Worm (Caenorhabditis elegans) whole organism, L3 larva: ENCODE results near the gene F18E3.10.

Source experiments
- R02D3.7 ChIP-seq: fragments of 150-350 bp; optimal IDR thresholded peaks from 2 replicates; lab custom pipeline; 2014; ENCODE audit warnings: missing biosample characterization, missing genetic modification characterization
- ZK546.5 ChIP-seq: sonication (generic microtip); optimal IDR thresholded peaks from 2 replicates; lab custom pipeline; 2017; ENCODE audit warnings: missing biosample characterization, missing genetic modification characterization
- aly-2 ChIP-seq: fragments of 150-350 bp; optimal IDR thresholded peaks from 2 replicates; lab custom pipeline; 2014; ENCODE audit warnings: missing biosample characterization, missing genetic modification characterization
- ama-1 ChIP-seq: fragments of 150-350 bp; optimal IDR thresholded peaks from 2 replicates; lab custom pipeline; 2018
- ceh-16 ChIP-seq: sonication (generic microtip); optimal IDR thresholded peaks from 2 replicates; lab custom pipeline; 2017; ENCODE audit warnings: missing biosample characterization, missing genetic modification characterization
- ceh-28 ChIP-seq: fragments of 150-350 bp; optimal IDR thresholded peaks from 2 replicates; lab custom pipeline; 2014; ENCODE audit warnings: missing biosample characterization, missing genetic modification reagents, missing genetic modification characterization
- ceh-82 ChIP-seq: fragments of 150-350 bp; optimal IDR thresholded peaks from 2 replicates; lab custom pipeline; 2014; ENCODE audit warnings: missing biosample characterization, missing genetic modification characterization
- ceh-9 ChIP-seq: sonication (generic microtip); optimal IDR thresholded peaks from 2 replicates; lab custom pipeline; 2018; ENCODE audit warnings: missing biosample characterization, missing genetic modification characterization
- daf-12 ChIP-seq: fragments of 150-350 bp; optimal IDR thresholded peaks from 2 replicates; lab custom pipeline; 2014; ENCODE audit warnings: missing biosample characterization, missing genetic modification reagents, missing genetic modification characterization
- egl-27 ChIP-seq: sonication (generic microtip); optimal IDR thresholded peaks from 4 replicates; lab custom pipeline; 2017; ENCODE audit warnings: missing biosample characterization, missing genetic modification reagents, missing genetic modification characterization
- egl-5 ChIP-seq: fragments of 150-350 bp; optimal IDR thresholded peaks from 2 replicates; lab custom pipeline; 2017; ENCODE audit warnings: missing biosample characterization, missing genetic modification reagents, missing genetic modification characterization, inconsistent platforms
- elt-1 ChIP-seq: fragments of 150-350 bp; optimal IDR thresholded peaks from 2 replicates; lab custom pipeline; 2014; ENCODE audit warnings: missing biosample characterization, missing genetic modification characterization
- elt-2 ChIP-seq: sonication (generic microtip); optimal IDR thresholded peaks from 2 replicates; lab custom pipeline; 2016; ENCODE audit warnings: missing genetic modification reagents, mild to moderate bottlenecking, missing genetic modification characterization, missing compliant biosample characterization
- elt-3 ChIP-seq, 3 experiments: fragments of 150-350 bp in 1 of 3; sonication (generic microtip) in 2 of 3; optimal IDR thresholded peaks; 2 replicates in 2 of 3; 4 replicates in 1 of 3; lab custom pipeline; 2014 to 2017; ENCODE audit warnings: missing biosample characterization in 3 of 3, missing genetic modification characterization in 3 of 3
- eor-1 ChIP-seq, 2 experiments: fragments of 150-350 bp; optimal IDR thresholded peaks; 2 replicates each; lab custom pipeline; 2014 to 2018; ENCODE audit warnings: missing biosample characterization in 2 of 2, missing genetic modification characterization in 2 of 2
- fkh-10 ChIP-seq: sonication (generic microtip); optimal IDR thresholded peaks from 2 replicates; lab custom pipeline; 2017; ENCODE audit warnings: missing biosample characterization, missing genetic modification reagents, missing genetic modification characterization
- fkh-2 ChIP-seq: fragments of 150-350 bp; optimal IDR thresholded peaks from 2 replicates; lab custom pipeline; 2014; ENCODE audit warnings: missing biosample characterization, missing genetic modification reagents, missing genetic modification characterization
- fos-1 ChIP-seq: fragments of 150-350 bp; optimal IDR thresholded peaks from 2 replicates; lab custom pipeline; 2014; ENCODE audit warnings: missing biosample characterization, missing genetic modification characterization
- hmg-11 ChIP-seq: sonication (generic microtip); optimal IDR thresholded peaks from 2 replicates; lab custom pipeline; 2016; ENCODE audit warnings: missing genetic modification characterization, missing compliant biosample characterization
- jun-1 ChIP-seq: fragments of 150-350 bp; optimal IDR thresholded peaks from 2 replicates; lab custom pipeline; 2014; ENCODE audit warnings: missing biosample characterization, missing genetic modification reagents, missing genetic modification characterization
- lin-15B ChIP-seq: fragments of 150-350 bp; optimal IDR thresholded peaks from 2 replicates; lab custom pipeline; 2014; ENCODE audit warnings: missing biosample characterization, missing genetic modification characterization
- lin-39 ChIP-seq: fragments of 150-350 bp; optimal IDR thresholded peaks from 2 replicates; lab custom pipeline; 2018; ENCODE audit warnings: missing biosample characterization, missing genetic modification reagents, missing genetic modification characterization
- lsy-12 ChIP-seq: sonication (generic microtip); optimal IDR thresholded peaks from 2 replicates; lab custom pipeline; 2016; ENCODE audit warnings: mild to moderate bottlenecking, missing genetic modification characterization, missing compliant biosample characterization
- mdl-1 ChIP-seq: fragments of 150-350 bp; optimal IDR thresholded peaks from 2 replicates; lab custom pipeline; 2014; ENCODE audit warnings: missing biosample characterization, missing genetic modification characterization
- mml-1 ChIP-seq: fragments of 150-350 bp; sonication (generic microtip); optimal IDR thresholded peaks from 3 replicates; lab custom pipeline; 2014; ENCODE audit warnings: missing biosample characterization, missing genetic modification characterization
- nfya-1 ChIP-seq: sonication (generic microtip); optimal IDR thresholded peaks from 2 replicates; lab custom pipeline; 2017; ENCODE audit warnings: missing genetic modification characterization, mild to moderate bottlenecking, missing compliant biosample characterization, antibody characterized with exemption, moderate library complexity; ENCODE audit not compliant: insufficient read depth
- nhr-11 ChIP-seq: fragments of 150-350 bp; optimal IDR thresholded peaks from 2 replicates; lab custom pipeline; 2014; ENCODE audit warnings: missing biosample characterization, missing genetic modification characterization
- nhr-12 ChIP-seq: fragments of 150-350 bp; optimal IDR thresholded peaks from 2 replicates; lab custom pipeline; 2014; ENCODE audit warnings: missing biosample characterization, missing genetic modification characterization
- nhr-23 ChIP-seq: fragments of 150-350 bp; optimal IDR thresholded peaks from 2 replicates; lab custom pipeline; 2014; ENCODE audit warnings: missing biosample characterization, missing genetic modification reagents, missing genetic modification characterization
- nhr-237 ChIP-seq: fragments of 150-350 bp; optimal IDR thresholded peaks from 2 replicates; lab custom pipeline; 2014; ENCODE audit warnings: missing biosample characterization, missing genetic modification characterization
- nhr-25 ChIP-seq: sonication (generic microtip); optimal IDR thresholded peaks from 2 replicates; lab custom pipeline; 2017; ENCODE audit warnings: missing biosample characterization, missing genetic modification characterization
- nhr-28 ChIP-seq: fragments of 150-350 bp; optimal IDR thresholded peaks from 2 replicates; lab custom pipeline; 2014; ENCODE audit warnings: missing biosample characterization, missing genetic modification characterization
- nhr-43 ChIP-seq: sonication (generic microtip); optimal IDR thresholded peaks from 2 replicates; lab custom pipeline; 2016; ENCODE audit warnings: mild to moderate bottlenecking, missing genetic modification characterization, missing compliant biosample characterization; ENCODE audit not compliant: poor library complexity, severe bottlenecking
- nhr-67 ChIP-seq: fragments of 150-350 bp; optimal IDR thresholded peaks from 2 replicates; lab custom pipeline; 2014; ENCODE audit warnings: missing biosample characterization, missing genetic modification characterization
- nhr-76 ChIP-seq: fragments of 150-350 bp; sonication (generic microtip); optimal IDR thresholded peaks from 5 replicates; lab custom pipeline; 2014; ENCODE audit warnings: missing biosample characterization, missing genetic modification characterization
- nhr-77 ChIP-seq: fragments of 150-350 bp; optimal IDR thresholded peaks from 2 replicates; lab custom pipeline; 2014; ENCODE audit warnings: missing biosample characterization, missing genetic modification characterization
- pha-4 ChIP-seq: fragments of 150-350 bp; optimal IDR thresholded peaks from 2 replicates; lab custom pipeline; 2014; ENCODE audit warnings: missing biosample characterization, missing genetic modification reagents, missing genetic modification characterization
- pqm-1 ChIP-seq: fragments of 150-350 bp; optimal IDR thresholded peaks from 2 replicates; lab custom pipeline; 2017; ENCODE audit warnings: missing biosample characterization, missing genetic modification characterization, inconsistent platforms
- sea-2 ChIP-seq: fragments of 150-350 bp; sonication (generic microtip); optimal IDR thresholded peaks from 4 replicates; lab custom pipeline; 2014; ENCODE audit warnings: missing biosample characterization, missing genetic modification reagents, missing genetic modification characterization
- skn-1 ChIP-seq: fragments of 150-350 bp; optimal IDR thresholded peaks from 2 replicates; lab custom pipeline; 2014; ENCODE audit warnings: missing biosample characterization, missing genetic modification characterization
- tbx-2 ChIP-seq: sonication (generic microtip); optimal IDR thresholded peaks from 2 replicates; lab custom pipeline; 2016; ENCODE audit warnings: mild to moderate bottlenecking, missing genetic modification characterization, missing compliant biosample characterization
- unc-39 ChIP-seq: sonication (generic microtip); optimal IDR thresholded peaks from 4 replicates; lab custom pipeline; 2017; ENCODE audit warnings: missing biosample characterization, missing genetic modification characterization
- unc-62 ChIP-seq: fragments of 150-350 bp; sonication (generic microtip); optimal IDR thresholded peaks from 4 replicates; lab custom pipeline; 2014; ENCODE audit warnings: missing biosample characterization, missing genetic modification reagents, missing genetic modification characterization
- zag-1 ChIP-seq: fragments of 150-350 bp; optimal IDR thresholded peaks from 2 replicates; lab custom pipeline; 2014; ENCODE audit warnings: missing biosample characterization, missing genetic modification characterization
- ztf-11 ChIP-seq: fragments of 150-350 bp; optimal IDR thresholded peaks from 2 replicates; lab custom pipeline; 2014; ENCODE audit warnings: missing biosample characterization, missing genetic modification characterization
- ztf-4 ChIP-seq: fragments of 150-350 bp; optimal IDR thresholded peaks from 2 replicates; lab custom pipeline; 2014; ENCODE audit warnings: missing biosample characterization, missing genetic modification characterization

F18E3.10 gene

ce11 chrV:7436911-7437310 is 12.7 kb upstream of the F18E3.10 start:
- TF ChIP-seq nhr-43 (tag; lab: Kevin White, UChicago): peak; percentile 90
- no peak for TF ChIP-seq daf-12 (tag; lab: Kevin White, UChicago)
- no peak for TF ChIP-seq elt-1 (tag; lab: Kevin White, UChicago)
- no peak for TF ChIP-seq nhr-28 (tag; lab: Kevin White, UChicago)
- no peak for TF ChIP-seq sea-2
- no peak for TF ChIP-seq eor-1 (tag; optimal IDR thresholded peaks at IDR 0.05; lab: Kevin White, UChicago)
- no peak for TF ChIP-seq fos-1 (tag; lab: Kevin White, UChicago)
- TF ChIP-seq nfya-1: peak; percentile 16
- TF ChIP-seq fkh-10 (GFP tag; lab: Kevin White, UChicago): no peak
- TF ChIP-seq nhr-237 (tag; lab: Kevin White, UChicago): no peak
- no peak for TF ChIP-seq ceh-9 (tag; lab: Kevin White, UChicago)
- TF ChIP-seq zag-1: no peak
- no peak for TF ChIP-seq ceh-28 (tag; lab: Kevin White, UChicago)
- no peak for TF ChIP-seq unc-39
- no peak for TF ChIP-seq elt-2 (tag; lab: Kevin White, UChicago)
- no peak for TF ChIP-seq mml-1 (tag; lab: Kevin White, UChicago)
- no peak for TF ChIP-seq jun-1 (tag; lab: Kevin White, UChicago)
- TF ChIP-seq R02D3.7 (tag; lab: Kevin White, UChicago): no peak
- no peak for TF ChIP-seq nhr-11
- peak in 2 of 3 experiments; percentile 14 to 91 for TF ChIP-seq elt-3 (tag; optimal IDR thresholded peaks at IDR 0.05; lab: Kevin White, UChicago)
- TF ChIP-seq ztf-4 (tag; lab: Kevin White, UChicago): no peak
- TF ChIP-seq pqm-1 (tag; lab: Kevin White, UChicago): no peak
- no peak for TF ChIP-seq ceh-82 (tag; lab: Kevin White, UChicago)
- TF ChIP-seq ztf-11 (tag; lab: Kevin White, UChicago): no peak
- TF ChIP-seq aly-2 (tag; lab: Kevin White, UChicago): no peak
- no peak for TF ChIP-seq nhr-76 (tag; lab: Kevin White, UChicago)
- TF ChIP-seq unc-62: no peak
- TF ChIP-seq ZK546.5 (tag; lab: Kevin White, UChicago): no peak
- no peak for TF ChIP-seq fkh-2 (tag; lab: Kevin White, UChicago)
- TF ChIP-seq hmg-11: no peak
- TF ChIP-seq tbx-2 (tag; lab: Kevin White, UChicago): peak; percentile 28
- no peak for TF ChIP-seq ceh-16 (tag; lab: Kevin White, UChicago)
- TF ChIP-seq nhr-77 (tag; lab: Kevin White, UChicago): no peak
- no peak for TF ChIP-seq skn-1 (tag; lab: Kevin White, UChicago)
- no peak for TF ChIP-seq lsy-12 (tag; lab: Kevin White, UChicago)
- peak; percentile 78 for TF ChIP-seq nhr-25 (tag; lab: Kevin White, UChicago)
- peak; percentile 72 for TF ChIP-seq nhr-23 (tag; lab: Kevin White, UChicago)
- no peak for TF ChIP-seq lin-15B
- peak; percentile 98 for TF ChIP-seq ama-1 (lab: Kevin White, UChicago)
- no peak for TF ChIP-seq egl-27 (tag; lab: Kevin White, UChicago)
- peak; percentile 14 for TF ChIP-seq pha-4 (tag; lab: Kevin White, UChicago)
- TF ChIP-seq lin-39 (tag; lab: Kevin White, UChicago): no peak
- no peak for TF ChIP-seq mdl-1
- TF ChIP-seq nhr-67 (tag; lab: Kevin White, UChicago): no peak
- TF ChIP-seq egl-5 (tag; lab: Kevin White, UChicago): no peak
- no peak for TF ChIP-seq nhr-12 (tag; lab: Kevin White, UChicago)

ce11 chrV:7436509-7436908 is 12.3 kb upstream of the F18E3.10 start:
- TF ChIP-seq nhr-67 (tag; lab: Kevin White, UChicago) (no peak), hmg-11 (no peak), unc-62 (no peak), ztf-11 (tag; lab: Kevin White, UChicago) (no peak), ztf-4 (tag; lab: Kevin White, UChicago) (no peak), nhr-28 (tag; lab: Kevin White, UChicago) (no peak), elt-3 (tag; optimal IDR thresholded peaks at IDR 0.05; lab: Kevin White, UChicago) (no peak)
